Fruit fly (Drosophila melanogaster): Measurements from ENCODE around the gene CG31288.

- TF ChIP-seq Hr96 (GFP tag; optimal IDR thresholded peaks at IDR 0.05) (no peak), bab1 (GFP tag; optimal IDR thresholded peaks at IDR 0.05) (no peak)
Observed at dm6 chr3R:25281165-25281564, 18.2 kb downstream of the CG31288 start, which contains the start of gene CG11892.
